Worm (Caenorhabditis elegans): ENCODE results near the gene cyn-11.
A peak's percentile ranks its signal among the peaks of the same experiment; 100 is the strongest.

- TF ChIP-seq flt-1 (GFP tag; IDR thresholded peaks at IDR 0.05), result no peak
- TF ChIP-seq cog-1 (tag; optimal IDR thresholded peaks at IDR 0.05), result no peak
- TF ChIP-seq tab-1 (GFP tag; IDR thresholded peaks at IDR 0.05), result no peak
- TF ChIP-seq T22C8.4 (GFP tag; IDR thresholded peaks at IDR 0.05), result 0 out of 2 replicates have a peak, but pooled peaks have one; percentile 22
- TF ChIP-seq ztf-29 (GFP tag; IDR thresholded peaks at IDR 0.05), result no peak
These were observed 27.5 kb upstream of the cyn-11 start, which contains the start of gene mak-1 for ce11 chrII:8743379-8744173.

Data from whole organism, midembryonic.